Fruit fly (Drosophila melanogaster): ENCODE results near the gene CG18094.

Gene CG18094

dm6 chr2L:19526316-19526715 is 36.3 kb downstream of the CG18094 start, which contains the start of the genes Dpm1 and CG10137 (continued):
- TF ChIP-seq grau (tag; optimal IDR thresholded peaks at IDR 0.05) (peak; percentile 3), CG4282 (GFP tag; optimal IDR thresholded peaks at IDR 0.05) (no peak), CG8359 (GFP tag; optimal IDR thresholded peaks at IDR 0.05; ENCODE audit: borderline replicate concordance) (no peak), org-1 (GFP tag; optimal IDR thresholded peaks at IDR 0.05) (no peak), CG10543 (GFP tag; optimal IDR thresholded peaks at IDR 0.05) (no peak), Sin3A (optimal IDR thresholded peaks at IDR 0.05) (peak; percentile 40), psq (GFP tag; optimal IDR thresholded peaks at IDR 0.05) (no peak), Dek (tag; optimal IDR thresholded peaks at IDR 0.05) (no peak), CG6765 (GFP tag; optimal IDR thresholded peaks at IDR 0.05) (no peak), eyg (GFP tag; optimal IDR thresholded peaks at IDR 0.05) (no peak), prd (optimal IDR thresholded peaks at IDR 0.05) (no peak), prd (GFP tag; IDR thresholded peaks at IDR 0.05) (no peak), Max (GFP tag; optimal IDR thresholded peaks at IDR 0.05) (peak; percentile 23), zen2 (GFP tag; IDR thresholded peaks at IDR 0.05; ENCODE audit: partially characterized antibody) (peak; percentile 53; the same call in 1 of the 3 replicates), Fer3 (tag; optimal IDR thresholded peaks at IDR 0.05) (no peak), CG7786 (GFP tag; optimal IDR thresholded peaks at IDR 0.05) (no peak), danr (GFP tag; IDR thresholded peaks at IDR 0.05) (no peak), wor (GFP tag; IDR thresholded peaks at IDR 0.05) (no peak), fu2 (GFP tag; optimal IDR thresholded peaks at IDR 0.05) (no peak), fd64A (GFP tag; optimal IDR thresholded peaks at IDR 0.05) (no peak), CG33213 (GFP tag; optimal IDR thresholded peaks at IDR 0.05) (no peak), ERR (GFP tag; optimal IDR thresholded peaks at IDR 0.05) (no peak), maf-S (GFP tag; optimal IDR thresholded peaks at IDR 0.05) (no peak), CG15073 (GFP tag; optimal IDR thresholded peaks at IDR 0.05) (no peak), CG13296 (GFP tag; optimal IDR thresholded peaks at IDR 0.05) (no peak), ewg (GFP tag; optimal IDR thresholded peaks at IDR 0.05) (no peak), CG7839 (tag; optimal IDR thresholded peaks at IDR 0.05) (peak; percentile 8), ase (GFP tag; IDR thresholded peaks at IDR 0.05) (no peak), Myb (GFP tag; optimal IDR thresholded peaks at IDR 0.05) (peak; percentile 65), vfl (GFP tag; optimal IDR thresholded peaks at IDR 0.05) (no peak), zen (tag; optimal IDR thresholded peaks at IDR 0.05) (peak; percentile 51), CG15514 (GFP tag; optimal IDR thresholded peaks at IDR 0.05) (peak; percentile 46), usp (GFP tag; optimal IDR thresholded peaks at IDR 0.05) (no peak), CG8478 (optimal IDR thresholded peaks at IDR 0.05) (no peak), Sox102F (GFP tag; optimal IDR thresholded peaks at IDR 0.05) (no peak), TFAM (GFP tag; optimal IDR thresholded peaks at IDR 0.05) (no peak), CG16779 (GFP tag; IDR thresholded peaks at IDR 0.05) (no peak), exex (tag; optimal IDR thresholded peaks at IDR 0.05) (peak; percentile 39), CG1529 (GFP tag; optimal IDR thresholded peaks at IDR 0.05) (no peak), ssp (GFP tag; IDR thresholded peaks at IDR 0.05) (no peak), CG11560 (tag; IDR thresholded peaks at IDR 0.05) (no peak), trem (tag; optimal IDR thresholded peaks at IDR 0.05) (peak; percentile 68), CG8765 (GFP tag; IDR thresholded peaks at IDR 0.05) (no peak), knrl (GFP tag; IDR thresholded peaks at IDR 0.05; ENCODE audit: partially characterized antibody) (peak; percentile 60), HLH3B (GFP tag; IDR thresholded peaks at IDR 0.05) (no peak), D19A (tag; optimal IDR thresholded peaks at IDR 0.05) (no peak), CG17829 (tag; optimal IDR thresholded peaks at IDR 0.05) (peak; percentile 12), CG1024 (GFP tag; IDR thresholded peaks at IDR 0.05) (no peak), hth (optimal IDR thresholded peaks at IDR 0.05) (no peak), CTCF (GFP tag; optimal IDR thresholded peaks at IDR 0.05) (no peak), CG6175 (GFP tag; IDR thresholded peaks at IDR 0.05) (no peak), Dbx (GFP tag; IDR thresholded peaks at IDR 0.05) (no peak), jigr1 (GFP tag; IDR thresholded peaks at IDR 0.05) (no peak), Doc3 (GFP tag; IDR thresholded peaks at IDR 0.05; ENCODE audit: partially characterized antibody) (peak; percentile 77)
